Fruit fly (Drosophila melanogaster) whole organism, embryonic: Measurements from ENCODE around the gene CG43731.

Experiments
- Abd-B ChIP-seq: fragments of 200-800 bp; sonication (Bioruptor generic); optimal IDR thresholded peaks from 2 replicates; lab custom pipeline; 2018; ENCODE audit warnings: missing biosample characterization, mild to moderate bottlenecking, missing genetic modification characterization, moderate library complexity
- Atf6 ChIP-seq: fragments of 200-800 bp; sonication (Bioruptor generic); IDR thresholded peaks from 2 replicates; pipeline ENCODE4 v1.3.6; 2022; ENCODE audit warnings: missing biosample characterization, missing genetic modification characterization
- CG10431 ChIP-seq: fragments of 200-800 bp; sonication (Bioruptor generic); optimal IDR thresholded peaks from 3 replicates; lab custom pipeline; 2018; ENCODE audit warnings: missing biosample characterization, mild to moderate bottlenecking, missing genetic modification characterization
- CG12236 ChIP-seq: fragments of 200-800 bp; sonication (Bioruptor generic); optimal IDR thresholded peaks from 2 replicates; lab custom pipeline; 2016; ENCODE audit warnings: missing biosample characterization, missing genetic modification characterization
- CG13624 ChIP-seq: fragments of 200-800 bp; sonication (Bioruptor generic); optimal IDR thresholded peaks from 2 replicates; lab custom pipeline; 2016; ENCODE audit warnings: missing biosample characterization, missing genetic modification characterization
- CG14710 ChIP-seq: fragments of 200-800 bp; sonication (Bioruptor generic); optimal IDR thresholded peaks from 3 replicates; lab custom pipeline; 2019; ENCODE audit warnings: missing biosample characterization, mild to moderate bottlenecking, missing genetic modification characterization, moderate library complexity
- CG15601 ChIP-seq: fragments of 200-800 bp; sonication (Bioruptor generic); optimal IDR thresholded peaks from 3 replicates; lab custom pipeline; 2019; ENCODE audit warnings: missing biosample characterization, mild to moderate bottlenecking, missing genetic modification characterization, moderate library complexity
- CG18619 ChIP-seq: fragments of 200-800 bp; sonication (Bioruptor generic); optimal IDR thresholded peaks from 3 replicates; lab custom pipeline; 2017; ENCODE audit warnings: missing biosample characterization, mild to moderate bottlenecking, missing genetic modification characterization
- CG2678 ChIP-seq: fragments of 200-800 bp; sonication (Bioruptor generic); optimal IDR thresholded peaks from 3 replicates; lab custom pipeline; 2019; ENCODE audit warnings: missing biosample characterization, mild to moderate bottlenecking, missing genetic modification characterization, moderate library complexity
- CG2712 ChIP-seq: fragments of 200-800 bp; optimal IDR thresholded peaks from 3 replicates; lab custom pipeline; 2019; ENCODE audit warnings: missing biosample characterization, mild to moderate bottlenecking, missing genetic modification characterization, moderate library complexity
- CG31224 ChIP-seq: fragments of 200-800 bp; sonication (Bioruptor generic); IDR thresholded peaks from 2 replicates; pipeline ENCODE4 v1.3.6; 2022; ENCODE audit warnings: missing biosample characterization, missing genetic modification characterization
- CG3281 ChIP-seq: fragments of 200-800 bp; sonication (Bioruptor generic); optimal IDR thresholded peaks from 3 replicates; lab custom pipeline; 2017; ENCODE audit warnings: missing biosample characterization, mild to moderate bottlenecking, missing genetic modification characterization
- CG3995 ChIP-seq: fragments of 200-800 bp; sonication (Bioruptor generic); optimal IDR thresholded peaks from 3 replicates; lab custom pipeline; 2016; ENCODE audit warnings: missing biosample characterization, missing genetic modification characterization
- CG6254 ChIP-seq: fragments of 200-800 bp; sonication (Bioruptor generic); optimal IDR thresholded peaks from 3 replicates; lab custom pipeline; 2017; ENCODE audit warnings: mild to moderate bottlenecking, missing biosample characterization, missing genetic modification reagents, missing genetic modification characterization
- CG6683 ChIP-seq: fragments of 200-800 bp; sonication (Bioruptor generic); optimal IDR thresholded peaks from 2 replicates; lab custom pipeline; 2017; ENCODE audit warnings: missing biosample characterization, mild to moderate bottlenecking, missing genetic modification characterization, missing genetic modification reagents
- CG8281 ChIP-seq: fragments of 200-800 bp; sonication (Bioruptor generic); optimal IDR thresholded peaks from 2 replicates; lab custom pipeline; 2018; ENCODE audit warnings: missing biosample characterization, mild to moderate bottlenecking, missing genetic modification characterization, moderate library complexity
- CG9215 ChIP-seq: fragments of 200-800 bp; sonication (Bioruptor generic); IDR thresholded peaks from 2 replicates; pipeline ENCODE4 v1.3.6; 2022; ENCODE audit warnings: missing biosample characterization, missing genetic modification characterization
- CG9932 ChIP-seq: fragments of 200-800 bp; sonication (Bioruptor generic); IDR thresholded peaks from 2 replicates; pipeline ENCODE4 v1.3.6; 2022; ENCODE audit warnings: missing biosample characterization, missing genetic modification characterization
- Camta ChIP-seq: fragments of 200-800 bp; sonication (Bioruptor generic); optimal IDR thresholded peaks from 2 replicates; lab custom pipeline; 2016; ENCODE audit warnings: missing biosample characterization, missing genetic modification characterization
- Dek ChIP-seq: fragments of 200-800 bp; sonication (Bioruptor generic); optimal IDR thresholded peaks from 3 replicates; lab custom pipeline; 2019; ENCODE audit warnings: missing biosample characterization, mild to moderate bottlenecking, missing genetic modification characterization, moderate library complexity
- Dip3 ChIP-seq: fragments of 200-800 bp; sonication (Bioruptor generic); optimal IDR thresholded peaks from 3 replicates; lab custom pipeline; 2016; ENCODE audit warnings: missing biosample characterization, missing genetic modification characterization
- Drgx ChIP-seq: fragments of 200-800 bp; sonication (Bioruptor generic); IDR thresholded peaks from 2 replicates; pipeline ENCODE4 v1.3.6; 2022; ENCODE audit warnings: missing biosample characterization, missing genetic modification characterization
- Fer1 ChIP-seq: fragments of 200-800 bp; sonication (Bioruptor generic); optimal IDR thresholded peaks from 2 replicates; lab custom pipeline; 2017; ENCODE audit warnings: missing biosample characterization, mild to moderate bottlenecking, missing genetic modification characterization
- H2.0 ChIP-seq: fragments of 200-800 bp; sonication (Bioruptor generic); IDR thresholded peaks from 2 replicates; pipeline ENCODE4 v1.3.6; 2022; ENCODE audit warnings: missing biosample characterization, missing genetic modification characterization
- HmgD ChIP-seq: fragments of 200-800 bp; sonication (Bioruptor generic); optimal IDR thresholded peaks from 3 replicates; lab custom pipeline; 2016; ENCODE audit warnings: missing biosample characterization, missing genetic modification characterization
- Hmr ChIP-seq: fragments of 200-800 bp; sonication (Bioruptor generic); optimal IDR thresholded peaks from 3 replicates; lab custom pipeline; 2017; ENCODE audit warnings: mild to moderate bottlenecking, missing biosample characterization, missing genetic modification reagents, missing genetic modification characterization
- Max ChIP-seq: fragments of 200-800 bp; sonication (Bioruptor generic); optimal IDR thresholded peaks from 2 replicates; lab custom pipeline; 2016; ENCODE audit warnings: missing biosample characterization, mild to moderate bottlenecking, missing genetic modification characterization
- Myb ChIP-seq: fragments of 200-800 bp; sonication (Bioruptor generic); optimal IDR thresholded peaks from 2 replicates; lab custom pipeline; 2016; ENCODE audit warnings: missing biosample characterization, missing genetic modification characterization
- NC2α ChIP-seq: fragments of 200-800 bp; sonication (Bioruptor generic); optimal IDR thresholded peaks from 2 replicates; lab custom pipeline; 2016; ENCODE audit warnings: missing biosample characterization, missing genetic modification characterization
- NfI ChIP-seq: fragments of 200-800 bp; sonication (Bioruptor generic); optimal IDR thresholded peaks from 3 replicates; lab custom pipeline; 2018; ENCODE audit warnings: missing biosample characterization, mild to moderate bottlenecking, missing genetic modification characterization, moderate library complexity
- Sin3A ChIP-seq: fragments of >200 bp; optimal IDR thresholded peaks from 2 replicates; lab custom pipeline; 2018
- Tbp ChIP-seq: fragments of >200 bp; optimal IDR thresholded peaks from 2 replicates; lab custom pipeline; 2018; ENCODE audit warnings: missing biosample characterization, missing genetic modification characterization
- Xbp1 ChIP-seq: fragments of 200-800 bp; sonication (Bioruptor generic); optimal IDR thresholded peaks from 3 replicates; lab custom pipeline; 2016; ENCODE audit warnings: missing biosample characterization, mild to moderate bottlenecking, missing genetic modification characterization
- abd-A ChIP-seq: fragments of 200-800 bp; sonication (Bioruptor generic); optimal IDR thresholded peaks from 3 replicates; lab custom pipeline; 2019; ENCODE audit warnings: missing biosample characterization, mild to moderate bottlenecking, missing genetic modification characterization, moderate library complexity
- ara ChIP-seq: fragments of 200-800 bp; sonication (Bioruptor generic); IDR thresholded peaks from 2 replicates; pipeline ENCODE4 v1.3.6; 2022; ENCODE audit warnings: missing biosample characterization, missing genetic modification characterization
- dmrt99B ChIP-seq: fragments of 200-800 bp; sonication (Bioruptor generic); optimal IDR thresholded peaks from 2 replicates; lab custom pipeline; 2018; ENCODE audit warnings: missing biosample characterization, mild to moderate bottlenecking, missing genetic modification characterization, moderate library complexity
- grau ChIP-seq: fragments of 200-800 bp; optimal IDR thresholded peaks from 3 replicates; lab custom pipeline; 2019; ENCODE audit warnings: missing biosample characterization, mild to moderate bottlenecking, missing genetic modification characterization, moderate library complexity
- gro ChIP-seq: fragments of 200-800 bp; sonication (Bioruptor generic); optimal IDR thresholded peaks from 2 replicates; lab custom pipeline; 2016; ENCODE audit warnings: missing biosample characterization, missing genetic modification characterization
- her ChIP-seq: fragments of 200-800 bp; sonication (Bioruptor generic); optimal IDR thresholded peaks from 2 replicates; lab custom pipeline; 2016; ENCODE audit warnings: missing biosample characterization, missing genetic modification characterization
- hkb ChIP-seq, 2 experiments: fragments of 200-800 bp in 1 of 2; fragments of >200 bp in 1 of 2; sonication (Bioruptor generic) in 1 of 2; IDR thresholded peaks in 1 of 2; optimal IDR thresholded peaks in 1 of 2; 2 replicates each; pipeline versions ENCODE4 v1.3.6 to Lab custom; 2017 to 2022; ENCODE audit warnings: missing biosample characterization in 1 of 2, missing genetic modification characterization in 1 of 2
- row ChIP-seq: fragments of 200-800 bp; sonication (Bioruptor generic); IDR thresholded peaks from 3 replicates; pipeline ENCODE4 v1.3.6; 2022; ENCODE audit warnings: missing biosample characterization, missing genetic modification characterization
- schlank ChIP-seq: fragments of 200-800 bp; sonication (Bioruptor generic); optimal IDR thresholded peaks from 2 replicates; lab custom pipeline; 2018; ENCODE audit warnings: missing biosample characterization, mild to moderate bottlenecking, missing genetic modification characterization
- sim ChIP-seq: fragments of 200-800 bp; sonication (Bioruptor generic); IDR thresholded peaks from 2 replicates; pipeline ENCODE4 v1.3.6; 2022; ENCODE audit warnings: missing biosample characterization, missing genetic modification characterization
- slp2 ChIP-seq: fragments of 200-800 bp; sonication (Bioruptor generic); optimal IDR thresholded peaks from 2 replicates; lab custom pipeline; 2016; ENCODE audit warnings: missing biosample characterization, missing genetic modification characterization
- sna ChIP-seq: fragments of 200-800 bp; sonication (Bioruptor generic); IDR thresholded peaks from 2 replicates; pipeline ENCODE4 v1.3.6; 2022; ENCODE audit warnings: missing biosample characterization, missing genetic modification characterization; ENCODE audit not compliant: partially characterized antibody
- tin ChIP-seq: fragments of 200-800 bp; sonication (Bioruptor generic); optimal IDR thresholded peaks from 3 replicates; lab custom pipeline; 2016; ENCODE audit warnings: missing biosample characterization, missing genetic modification characterization
- tna ChIP-seq: fragments of 200-800 bp; sonication (Bioruptor generic); IDR thresholded peaks from 2 replicates; pipeline ENCODE4 v1.3.6; 2022; ENCODE audit warnings: missing biosample characterization, missing genetic modification characterization; ENCODE audit not compliant: partially characterized antibody
- tup ChIP-seq: fragments of 200-800 bp; sonication (Bioruptor generic); optimal IDR thresholded peaks from 2 replicates; lab custom pipeline; 2016; ENCODE audit warnings: missing biosample characterization, mild to moderate bottlenecking, missing genetic modification characterization, moderate library complexity
- unpg ChIP-seq: fragments of 200-800 bp; sonication (Bioruptor generic); optimal IDR thresholded peaks from 3 replicates; lab custom pipeline; 2018; ENCODE audit warnings: missing biosample characterization, mild to moderate bottlenecking, missing genetic modification characterization, moderate library complexity
- vvl ChIP-seq: fragments of 200-800 bp; sonication (Bioruptor generic); IDR thresholded peaks from 2 replicates; pipeline ENCODE4 v1.3.6; 2022; ENCODE audit warnings: missing biosample characterization, missing genetic modification characterization
- wdn ChIP-seq: fragments of 200-800 bp; sonication (Bioruptor generic); IDR thresholded peaks from 2 replicates; pipeline ENCODE4 v1.3.6; 2022; ENCODE audit warnings: missing biosample characterization, missing genetic modification characterization

Gene CG43731

dm6 chr2L:19120984-19121383 lies 19.1 kb downstream of the CG43731 start (continued):
- TF ChIP-seq CG2678 (tag; lab: Kevin White, UChicago): peak; percentile 68
- no peak for TF ChIP-seq tna (GFP tag; lab: Robert Waterston, UW)
- TF ChIP-seq CG6683: peak; percentile 27
- no peak for TF ChIP-seq schlank
- TF ChIP-seq CG15601 (tag; lab: Kevin White, UChicago): peak; percentile 24
- TF ChIP-seq H2.0: peak; percentile 7; the same call in 1 of the 2 replicates
- TF ChIP-seq CG6254: peak; percentile 19
- TF ChIP-seq CG13624: peak; percentile 2
- TF ChIP-seq unpg (GFP tag; lab: Kevin White, UChicago): peak; percentile 24
- TF ChIP-seq Myb: peak; percentile 23
- TF ChIP-seq NC2α: no peak
- TF ChIP-seq Abd-B (GFP tag; lab: Kevin White, UChicago): peak; percentile 0
- TF ChIP-seq wdn (GFP tag; lab: Robert Waterston, UW): no peak
- TF ChIP-seq CG8281: no peak
- TF ChIP-seq Dip3: peak; percentile 37
- no peak for TF ChIP-seq hkb (optimal IDR thresholded peaks at IDR 0.05; lab: Kevin White, UChicago)
- peak; percentile 17; the same call in 1 of the 2 replicates for TF ChIP-seq hkb (GFP tag; IDR thresholded peaks at IDR 0.05; lab: Robert Waterston, UW)
- no peak for TF ChIP-seq HmgD (GFP tag; lab: Kevin White, UChicago)
- no peak for TF ChIP-seq grau (tag; lab: Kevin White, UChicago)
- TF ChIP-seq tup (GFP tag; lab: Kevin White, UChicago): no peak
- TF ChIP-seq CG3995: no peak
- no peak for TF ChIP-seq Atf6 (GFP tag; lab: Robert Waterston, UW)
- TF ChIP-seq CG12236 (GFP tag; lab: Kevin White, UChicago): no peak
- peak; percentile 15 for TF ChIP-seq gro
- peak; percentile 50; the same call in 1 of the 2 replicates for TF ChIP-seq CG9932
- peak; percentile 37; the same call in 1 of the 2 replicates for TF ChIP-seq vvl
- TF ChIP-seq CG18619: peak; percentile 29
- peak; percentile 55 for TF ChIP-seq CG3281
- TF ChIP-seq sna (GFP tag; lab: Robert Waterston, UW): no peak
- TF ChIP-seq ara (GFP tag; lab: Robert Waterston, UW): no peak
- TF ChIP-seq abd-A (tag; lab: Kevin White, UChicago): no peak
- no peak for TF ChIP-seq her (GFP tag; lab: Kevin White, UChicago)
- TF ChIP-seq Xbp1 (GFP tag; lab: Kevin White, UChicago): peak; percentile 58
- peak; percentile 38; the same call in 1 of the 2 replicates for TF ChIP-seq CG9215
- TF ChIP-seq sim (GFP tag; lab: Robert Waterston, UW): no peak
- TF ChIP-seq Camta (GFP tag; lab: Kevin White, UChicago): peak; percentile 21
- peak; percentile 31 for TF ChIP-seq CG14710 (tag; lab: Kevin White, UChicago)
- peak; percentile 27 for TF ChIP-seq CG2712
- TF ChIP-seq dmrt99B (tag; lab: Kevin White, UChicago): peak; percentile 60
- peak; percentile 8 for TF ChIP-seq Dek (tag; lab: Kevin White, UChicago)
- peak; percentile 33; the same call in 1 of the 3 replicates for TF ChIP-seq row (GFP tag; lab: Robert Waterston, UW)
- peak; percentile 46 for TF ChIP-seq slp2 (GFP tag; lab: Kevin White, UChicago)
- peak; percentile 9 for TF ChIP-seq Max (GFP tag; lab: Kevin White, UChicago)
- peak; percentile 35 for TF ChIP-seq tin
- TF ChIP-seq CG10431: no peak
- peak; percentile 47 for TF ChIP-seq Fer1 (GFP tag; lab: Kevin White, UChicago)
- TF ChIP-seq Tbp (GFP tag; lab: Kevin White, UChicago): no peak
- peak; percentile 24 for TF ChIP-seq Drgx (GFP tag; lab: Robert Waterston, UW)
- peak; percentile 12 for TF ChIP-seq Hmr (GFP tag; lab: Kevin White, UChicago)
- no peak for TF ChIP-seq Sin3A (lab: Kevin White, UChicago)
- TF ChIP-seq CG31224 (GFP tag; lab: Robert Waterston, UW): 0 out of 2 replicates have a peak, but pooled peaks have one; percentile 19
- TF ChIP-seq NfI (GFP tag; lab: Kevin White, UChicago): no peak
